Fruit fly (Drosophila melanogaster) whole organism, embryonic: ENCODE results near the gene CG4576.
A peak's percentile ranks its signal among the peaks of the same experiment; 100 is the strongest.

ENCODE experiments used
- ATbp ChIP-seq: fragments of 200-800 bp; sonication (Bioruptor generic); optimal IDR thresholded peaks from 2 replicates; lab custom pipeline; 2017; ENCODE audit warnings: missing biosample characterization, mild to moderate bottlenecking, missing genetic modification characterization, missing genetic modification reagents
- Atf3 ChIP-seq: fragments of 200-800 bp; sonication (Bioruptor generic); optimal IDR thresholded peaks from 3 replicates; lab custom pipeline; 2016; ENCODE audit warnings: missing biosample characterization, missing genetic modification characterization
- Bdp1 ChIP-seq: fragments of 200-800 bp; sonication (Bioruptor generic); optimal IDR thresholded peaks from 3 replicates; lab custom pipeline; 2016; ENCODE audit warnings: missing biosample characterization, missing genetic modification characterization
- CG11456 ChIP-seq: fragments of 200-800 bp; sonication (Bioruptor generic); IDR thresholded peaks from 3 replicates; pipeline ENCODE4 v1.3.6; 2022; ENCODE audit warnings: missing biosample characterization, missing genetic modification characterization
- CG15011 ChIP-seq: fragments of 200-800 bp; sonication (Bioruptor generic); optimal IDR thresholded peaks from 3 replicates; lab custom pipeline; 2018; ENCODE audit warnings: missing biosample characterization, mild to moderate bottlenecking, missing genetic modification characterization
- CG1603 ChIP-seq: fragments of 200-800 bp; sonication (Bioruptor generic); optimal IDR thresholded peaks from 2 replicates; lab custom pipeline; 2019; ENCODE audit warnings: missing biosample characterization, mild to moderate bottlenecking, missing genetic modification characterization, moderate library complexity
- CG17612 ChIP-seq: fragments of 200-800 bp; sonication (Bioruptor generic); IDR thresholded peaks from 2 replicates; pipeline ENCODE4 v1.3.6; 2022; ENCODE audit warnings: missing biosample characterization, missing genetic modification characterization
- CG17802 ChIP-seq: fragments of 200-800 bp; sonication (Bioruptor generic); optimal IDR thresholded peaks from 2 replicates; lab custom pipeline; 2018; ENCODE audit warnings: missing biosample characterization, mild to moderate bottlenecking, missing genetic modification characterization, moderate library complexity
- CG18476 ChIP-seq: fragments of 200-800 bp; sonication (Bioruptor generic); optimal IDR thresholded peaks from 2 replicates; lab custom pipeline; 2016; ENCODE audit warnings: missing biosample characterization, mild to moderate bottlenecking, missing genetic modification characterization
- CG2199 ChIP-seq: fragments of 200-800 bp; sonication (Bioruptor generic); IDR thresholded peaks from 3 replicates; pipeline ENCODE4 v1.3.6; 2022; ENCODE audit warnings: missing biosample characterization, missing genetic modification characterization
- CG4404 ChIP-seq: fragments of 200-800 bp; sonication (Bioruptor generic); IDR thresholded peaks from 2 replicates; pipeline ENCODE4 v1.3.6; 2022; ENCODE audit warnings: missing biosample characterization, missing genetic modification characterization
- CG6175 ChIP-seq: fragments of 200-800 bp; sonication (Bioruptor generic); IDR thresholded peaks from 3 replicates; pipeline ENCODE4 v1.3.6; 2022; ENCODE audit warnings: missing biosample characterization, missing genetic modification characterization
- CG6254 ChIP-seq: fragments of 200-800 bp; sonication (Bioruptor generic); optimal IDR thresholded peaks from 3 replicates; lab custom pipeline; 2017; ENCODE audit warnings: mild to moderate bottlenecking, missing biosample characterization, missing genetic modification reagents, missing genetic modification characterization
- CG7271 ChIP-seq: fragments of 200-800 bp; sonication (Bioruptor generic); optimal IDR thresholded peaks from 2 replicates; lab custom pipeline; 2018; ENCODE audit warnings: missing biosample characterization, mild to moderate bottlenecking, missing genetic modification characterization, moderate library complexity
- CG7372 ChIP-seq: fragments of 200-800 bp; sonication (Bioruptor generic); IDR thresholded peaks from 2 replicates; pipeline ENCODE4 v1.3.6; 2022; ENCODE audit warnings: missing biosample characterization, missing genetic modification characterization
- CG7839 ChIP-seq: fragments of 200-800 bp; sonication (Bioruptor generic); optimal IDR thresholded peaks from 3 replicates; lab custom pipeline; 2018; ENCODE audit warnings: missing biosample characterization, mild to moderate bottlenecking, missing genetic modification characterization, moderate library complexity
- CG7987 ChIP-seq: fragments of 200-800 bp; sonication (Bioruptor generic); optimal IDR thresholded peaks from 2 replicates; lab custom pipeline; 2018; ENCODE audit warnings: missing biosample characterization, mild to moderate bottlenecking, missing genetic modification characterization, moderate library complexity
- CG8290 ChIP-seq, 3 experiments: fragments of 200-800 bp; sonication (Bioruptor generic); optimal IDR thresholded peaks; 2 replicates each; lab custom pipeline; 2016 to 2019; ENCODE audit warnings: missing biosample characterization in 3 of 3, missing genetic modification characterization in 3 of 3, mild to moderate bottlenecking in 2 of 3, moderate library complexity in 1 of 3
- CG9876 ChIP-seq: fragments of 200-800 bp; sonication (Bioruptor generic); optimal IDR thresholded peaks from 2 replicates; lab custom pipeline; 2016; ENCODE audit warnings: missing biosample characterization, missing genetic modification characterization
- CoRest ChIP-seq: fragments of 200-800 bp; sonication (Bioruptor generic); optimal IDR thresholded peaks from 3 replicates; lab custom pipeline; 2018; ENCODE audit warnings: missing biosample characterization, mild to moderate bottlenecking, missing genetic modification characterization, moderate library complexity
- Dad ChIP-seq: fragments of 200-800 bp; sonication (Bioruptor generic); optimal IDR thresholded peaks from 3 replicates; lab custom pipeline; 2016; ENCODE audit warnings: missing biosample characterization, missing genetic modification characterization
- Dref ChIP-seq: fragments of 200-800 bp; sonication (Bioruptor generic); IDR thresholded peaks from 2 replicates; pipeline ENCODE4 v1.3.6; 2022; ENCODE audit warnings: missing biosample characterization, missing genetic modification characterization
- Drgx ChIP-seq: fragments of 200-800 bp; sonication (Bioruptor generic); IDR thresholded peaks from 2 replicates; pipeline ENCODE4 v1.3.6; 2022; ENCODE audit warnings: missing biosample characterization, missing genetic modification characterization
- E2f2 ChIP-seq: fragments of 200-800 bp; sonication (Bioruptor generic); IDR thresholded peaks from 2 replicates; pipeline ENCODE4 v1.3.6; 2022; ENCODE audit warnings: missing biosample characterization, missing genetic modification characterization
- Elba2 ChIP-seq: fragments of 200-800 bp; sonication (Bioruptor generic); optimal IDR thresholded peaks from 3 replicates; lab custom pipeline; 2016; ENCODE audit warnings: missing biosample characterization, missing genetic modification characterization
- HLHmδ ChIP-seq: fragments of 200-800 bp; sonication (Bioruptor generic); optimal IDR thresholded peaks from 2 replicates; lab custom pipeline; 2018; ENCODE audit warnings: missing biosample characterization, mild to moderate bottlenecking, missing genetic modification characterization, moderate library complexity
- Myb ChIP-seq: fragments of 200-800 bp; sonication (Bioruptor generic); optimal IDR thresholded peaks from 2 replicates; lab custom pipeline; 2016; ENCODE audit warnings: missing biosample characterization, missing genetic modification characterization
- Nf-YA ChIP-seq: fragments of 200-800 bp; sonication (Bioruptor generic); IDR thresholded peaks from 2 replicates; pipeline ENCODE4 v1.3.6; 2022; ENCODE audit warnings: missing biosample characterization, missing genetic modification characterization
- NfI ChIP-seq: fragments of 200-800 bp; sonication (Bioruptor generic); optimal IDR thresholded peaks from 3 replicates; lab custom pipeline; 2018; ENCODE audit warnings: missing biosample characterization, mild to moderate bottlenecking, missing genetic modification characterization, moderate library complexity
- Tbp ChIP-seq: fragments of >200 bp; optimal IDR thresholded peaks from 2 replicates; lab custom pipeline; 2018; ENCODE audit warnings: missing biosample characterization, missing genetic modification characterization
- Trl ChIP-seq, 3 experiments: fragments of >200 bp in 2 of 3; fragments of 200-800 bp in 1 of 3; sonication (Bioruptor generic) in 1 of 3; optimal IDR thresholded peaks; 2 replicates in 1 of 3; 3 replicates in 2 of 3; lab custom pipeline; 2016 to 2017; ENCODE audit warnings: missing biosample characterization in 1 of 3, missing genetic modification characterization in 1 of 3
- Xbp1 ChIP-seq: fragments of 200-800 bp; sonication (Bioruptor generic); optimal IDR thresholded peaks from 3 replicates; lab custom pipeline; 2016; ENCODE audit warnings: missing biosample characterization, mild to moderate bottlenecking, missing genetic modification characterization
- bcd ChIP-seq: fragments of 200-800 bp; sonication (Bioruptor generic); optimal IDR thresholded peaks from 2 replicates; lab custom pipeline; 2017; ENCODE audit warnings: missing biosample characterization, mild to moderate bottlenecking, missing genetic modification characterization
- cas ChIP-seq: fragments of 200-800 bp; sonication (Bioruptor generic); IDR thresholded peaks from 2 replicates; pipeline ENCODE4 v1.3.6; 2022; ENCODE audit warnings: missing biosample characterization, missing genetic modification characterization
- ci ChIP-seq: fragments of 200-800 bp; sonication (Bioruptor generic); IDR thresholded peaks from 3 replicates; pipeline ENCODE4 v1.3.6; 2022; ENCODE audit warnings: missing biosample characterization, missing genetic modification characterization
- cwo ChIP-seq: fragments of 200-800 bp; sonication (Bioruptor generic); optimal IDR thresholded peaks from 3 replicates; lab custom pipeline; 2017; ENCODE audit warnings: missing biosample characterization, missing genetic modification characterization, mild to moderate bottlenecking, moderate library complexity, missing genetic modification reagents
- dmrt99B ChIP-seq: fragments of 200-800 bp; sonication (Bioruptor generic); optimal IDR thresholded peaks from 2 replicates; lab custom pipeline; 2018; ENCODE audit warnings: missing biosample characterization, mild to moderate bottlenecking, missing genetic modification characterization, moderate library complexity
- fd64A ChIP-seq: fragments of 200-800 bp; sonication (Bioruptor generic); optimal IDR thresholded peaks from 3 replicates; lab custom pipeline; 2018; ENCODE audit warnings: missing biosample characterization, mild to moderate bottlenecking, missing genetic modification characterization
- jumu ChIP-seq: fragments of 200-800 bp; sonication (Bioruptor generic); optimal IDR thresholded peaks from 3 replicates; lab custom pipeline; 2016; ENCODE audit warnings: missing biosample characterization, missing genetic modification characterization
- kni ChIP-seq: fragments of 200-800 bp; sonication (Bioruptor generic); optimal IDR thresholded peaks from 3 replicates; lab custom pipeline; 2017; ENCODE audit warnings: mild to moderate bottlenecking, missing biosample characterization, missing genetic modification reagents, missing genetic modification characterization
- luna ChIP-seq: fragments of 200-800 bp; sonication (Bioruptor generic); optimal IDR thresholded peaks from 2 replicates; lab custom pipeline; 2016; ENCODE audit warnings: missing biosample characterization, missing genetic modification characterization
- pzg ChIP-seq: fragments of 200-800 bp; sonication (Bioruptor generic); optimal IDR thresholded peaks from 3 replicates; lab custom pipeline; 2018; ENCODE audit warnings: missing biosample characterization, mild to moderate bottlenecking, missing genetic modification characterization, moderate library complexity
- sens ChIP-seq: fragments of 200-800 bp; sonication (Bioruptor generic); peaks from one replicate; lab custom pipeline; 2016; ENCODE audit warnings: missing biosample characterization, missing genetic modification characterization
- slbo ChIP-seq: fragments of 200-800 bp; sonication (Bioruptor generic); IDR thresholded peaks from 2 replicates; pipeline ENCODE4 v1.3.6; 2022; ENCODE audit warnings: missing biosample characterization, missing genetic modification characterization
- sug ChIP-seq: fragments of 200-800 bp; optimal IDR thresholded peaks from 2 replicates; lab custom pipeline; 2019; ENCODE audit warnings: missing biosample characterization, mild to moderate bottlenecking, missing genetic modification characterization, moderate library complexity
- tio ChIP-seq: fragments of 200-800 bp; sonication (Bioruptor generic); optimal IDR thresholded peaks from 2 replicates; lab custom pipeline; 2017; ENCODE audit warnings: missing biosample characterization, missing genetic modification characterization, inconsistent platforms
- zen2 ChIP-seq: fragments of 200-800 bp; sonication (Bioruptor generic); IDR thresholded peaks from 3 replicates; pipeline ENCODE4 v1.3.6; 2022; ENCODE audit warnings: missing biosample characterization, missing genetic modification characterization; ENCODE audit not compliant: partially characterized antibody

CG4576 gene

dm6 chr3R:15794258-15794727, 31.3 kb upstream of the CG4576 start (continued):
- TF ChIP-seq E2f2 (GFP tag; lab: Robert Waterston, UW) (0 out of 2 replicates have a peak, but pooled peaks have one; percentile 28), CG1603 (tag; lab: Kevin White, UChicago) (no peak), CG15011 (peak; percentile 23), HLHmδ (no peak), CG4404 (no peak), cas (GFP tag; lab: Robert Waterston, UW) (no peak), sens (peak; percentile 85), NfI (peak; percentile 42), kni (GFP tag; lab: Kevin White, UChicago) (peak; percentile 72), CG18476 (no peak), Nf-YA (GFP tag; lab: Robert Waterston, UW) (no peak), Myb (GFP tag; lab: Kevin White, UChicago) (no peak), cwo (no peak), CG17802 (tag; lab: Kevin White, UChicago) (no peak), jumu (GFP tag; lab: Kevin White, UChicago) (no peak), fd64A (GFP tag; lab: Kevin White, UChicago) (no peak), ATbp (GFP tag; lab: Kevin White, UChicago) (peak; percentile 67), ci (GFP tag; lab: Robert Waterston, UW) (peak; percentile 61; the same call in 2 of the 3 replicates), sug (tag; lab: Kevin White, UChicago) (peak; percentile 5), pzg (GFP tag; lab: Kevin White, UChicago) (no peak), CG7372 (no peak), CG17612 (no peak), bcd (GFP tag; lab: Kevin White, UChicago) (peak; percentile 14), CG6175 (no peak), Dad (peak; percentile 10), CG8290 (GFP tag; optimal IDR thresholded peaks at IDR 0.05; lab: Kevin White, UChicago) (no peak), CG8290 (tag; optimal IDR thresholded peaks at IDR 0.05; lab: Kevin White, UChicago) (no peak), Dref (GFP tag; lab: Robert Waterston, UW) (no peak), CoRest (peak; percentile 15), slbo (GFP tag; lab: Robert Waterston, UW) (peak; percentile 27; the same call in 1 of the 2 replicates), tio (GFP tag; lab: Kevin White, UChicago) (no peak), luna (GFP tag; lab: Kevin White, UChicago) (no peak), dmrt99B (tag; lab: Kevin White, UChicago) (no peak), CG2199 (GFP tag; lab: Robert Waterston, UW) (no peak), CG9876 (GFP tag; lab: Kevin White, UChicago) (no peak), Tbp (GFP tag; lab: Kevin White, UChicago) (no peak), CG6254 (no peak), CG7987 (peak; percentile 61), Elba2 (no peak), Atf3 (GFP tag; lab: Kevin White, UChicago) (no peak), CG11456 (GFP tag; lab: Robert Waterston, UW) (0 out of 3 replicates have a peak, but pooled peaks have one; percentile 4), Bdp1 (GFP tag; lab: Kevin White, UChicago) (no peak), zen2 (GFP tag; lab: Robert Waterston, UW) (no peak), CG7271 (tag; lab: Kevin White, UChicago) (no peak), Drgx (no peak), Xbp1 (no peak), Trl (optimal IDR thresholded peaks at IDR 0.05; lab: Kevin White, UChicago) (peak in 1 of 2 experiments; percentile 31), Trl (GFP tag; optimal IDR thresholded peaks at IDR 0.05; lab: Kevin White, UChicago) (peak; percentile 57), CG7839 (tag; lab: Kevin White, UChicago) (peak; percentile 29)
